Fruit fly (Drosophila melanogaster): ENCODE measurements around the gene hid.

hid gene

DNA sequence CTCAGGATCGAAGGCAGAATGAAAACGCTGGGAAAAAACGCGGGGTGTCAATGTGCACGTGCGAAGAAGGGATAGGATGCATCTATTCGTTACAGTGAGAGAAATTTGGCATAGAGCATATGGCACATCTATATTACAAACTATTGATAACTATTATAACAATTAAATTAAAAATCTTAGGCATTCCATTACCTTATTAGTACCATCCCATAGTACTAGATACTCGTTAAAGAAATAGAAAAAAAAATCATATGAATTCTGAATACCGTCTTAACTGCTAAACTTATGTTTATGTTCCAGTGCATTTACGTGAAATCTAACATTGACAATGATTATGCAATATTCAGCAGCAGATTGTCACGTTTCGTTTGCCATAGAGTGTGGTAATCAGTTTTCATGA lies 14.7 kb upstream of the hid start (continued):
- TF ChIP-seq hbn (GFP tag; IDR thresholded peaks at IDR 0.05; ENCODE audit: partially characterized antibody) (no peak), CG2712 (tag; optimal IDR thresholded peaks at IDR 0.05) (peak; percentile 30), Xrp1 (GFP tag; IDR thresholded peaks at IDR 0.05) (0 out of 2 replicates have a peak, but pooled peaks have one; percentile 15), CG10267 (tag; optimal IDR thresholded peaks at IDR 0.05) (peak; percentile 2), CG14710 (tag; optimal IDR thresholded peaks at IDR 0.05) (peak; percentile 26), gem (tag; optimal IDR thresholded peaks at IDR 0.05) (peak; percentile 23), Mes4 (GFP tag; optimal IDR thresholded peaks at IDR 0.05) (no peak), nerfin-2 (GFP tag; IDR thresholded peaks at IDR 0.05; ENCODE audit: partially characterized antibody) (no peak)

DNA sequence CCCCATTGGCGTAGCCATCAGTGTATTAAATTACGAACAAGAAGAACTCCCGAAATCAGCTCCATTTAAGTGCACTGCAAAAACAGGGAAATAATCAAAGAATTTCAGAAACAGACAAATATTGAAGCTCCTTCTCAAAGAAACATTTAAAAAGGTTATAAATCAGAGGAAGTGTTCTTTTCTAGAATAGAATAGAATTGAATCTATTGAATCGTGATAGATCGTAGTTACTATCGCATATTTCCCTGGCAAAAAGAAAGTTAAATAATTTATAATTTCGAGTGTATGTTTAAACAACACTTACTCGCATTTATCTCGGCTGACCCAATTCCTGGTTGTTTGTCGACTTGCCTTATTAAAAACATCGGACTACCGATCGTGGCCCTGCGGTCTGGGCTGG lies 13.3 kb upstream of the hid start:
- TF ChIP-seq Rx (GFP tag; IDR thresholded peaks at IDR 0.05) (no peak), nerfin-1 (tag; optimal IDR thresholded peaks at IDR 0.05) (no peak), vnd (GFP tag; IDR thresholded peaks at IDR 0.05; ENCODE audit: partially characterized antibody) (no peak), CG7839 (tag; optimal IDR thresholded peaks at IDR 0.05) (peak; percentile 5), Gsc (GFP tag; IDR thresholded peaks at IDR 0.05) (no peak), row (GFP tag; IDR thresholded peaks at IDR 0.05) (peak; percentile 38; the same call in 1 of the 3 replicates), slou (GFP tag; optimal IDR thresholded peaks at IDR 0.05) (no peak), CG10366 (GFP tag; IDR thresholded peaks at IDR 0.05) (no peak), Sox100B (GFP tag; optimal IDR thresholded peaks at IDR 0.05) (no peak), Hsf (GFP tag; optimal IDR thresholded peaks at IDR 0.05) (no peak), scrt (GFP tag; optimal IDR thresholded peaks at IDR 0.05) (no peak), NC2β (GFP tag; optimal IDR thresholded peaks at IDR 0.05) (no peak), fd64A (GFP tag; optimal IDR thresholded peaks at IDR 0.05) (no peak), CG32767 (GFP tag; IDR thresholded peaks at IDR 0.05) (no peak), B-H2 (GFP tag; optimal IDR thresholded peaks at IDR 0.05) (no peak), Ptx1 (GFP tag; IDR thresholded peaks at IDR 0.05) (no peak), CG31441 (GFP tag; IDR thresholded peaks at IDR 0.05) (no peak), Adf1 (GFP tag; IDR thresholded peaks at IDR 0.05) (no peak), bab2 (GFP tag; optimal IDR thresholded peaks at IDR 0.05) (no peak), chn (GFP tag; optimal IDR thresholded peaks at IDR 0.05) (no peak), CG2712 (tag; optimal IDR thresholded peaks at IDR 0.05) (peak; percentile 8), CG32532 (GFP tag; IDR thresholded peaks at IDR 0.05) (no peak), CG7556 (GFP tag; optimal IDR thresholded peaks at IDR 0.05) (no peak), CG11696 (GFP tag; IDR thresholded peaks at IDR 0.05) (no peak), CG10979 (tag; optimal IDR thresholded peaks at IDR 0.05) (peak; percentile 41), so (GFP tag; IDR thresholded peaks at IDR 0.05) (no peak), CrebB (tag; optimal IDR thresholded peaks at IDR 0.05) (no peak), eve (GFP tag; optimal IDR thresholded peaks at IDR 0.05) (no peak), CG7372 (GFP tag; IDR thresholded peaks at IDR 0.05) (no peak), CG14667 (GFP tag; IDR thresholded peaks at IDR 0.05) (no peak), Hmr (GFP tag; optimal IDR thresholded peaks at IDR 0.05) (no peak), gem (tag; optimal IDR thresholded peaks at IDR 0.05) (peak; percentile 34), CG7271 (tag; optimal IDR thresholded peaks at IDR 0.05) (no peak), sens (GFP tag) (peak; percentile 62), run (tag; optimal IDR thresholded peaks at IDR 0.05) (no peak), Trl (optimal IDR thresholded peaks at IDR 0.05) (no peak), Trl (GFP tag; optimal IDR thresholded peaks at IDR 0.05) (no peak), E2f1 (GFP tag; IDR thresholded peaks at IDR 0.05) (no peak), CG4707 (GFP tag; optimal IDR thresholded peaks at IDR 0.05) (no peak), bbx (GFP tag; IDR thresholded peaks at IDR 0.05; ENCODE audit: partially characterized antibody) (no peak), Ravus (GFP tag; IDR thresholded peaks at IDR 0.05) (no peak), dpn (GFP tag; optimal IDR thresholded peaks at IDR 0.05) (no peak), Pdp1 (GFP tag; optimal IDR thresholded peaks at IDR 0.05) (no peak), inv (GFP tag; IDR thresholded peaks at IDR 0.05; ENCODE audit: partially characterized antibody) (no peak), sr (GFP tag; IDR thresholded peaks at IDR 0.05) (no peak)

Data from whole organism, embryonic.